Fruit fly (Drosophila melanogaster) whole organism, embryonic: ENCODE results near the gene CG7582.
A peak's percentile ranks its signal among the peaks of the same experiment; 100 is the strongest.

Experiments
- Abd-B ChIP-seq: fragments of 200-800 bp; sonication (Bioruptor generic); optimal IDR thresholded peaks from 2 replicates; lab custom pipeline; 2018; ENCODE audit warnings: missing biosample characterization, mild to moderate bottlenecking, missing genetic modification characterization, moderate library complexity
- Antp ChIP-seq: fragments of 200-800 bp; sonication (Bioruptor generic); optimal IDR thresholded peaks from 3 replicates; lab custom pipeline; 2016; ENCODE audit warnings: missing biosample characterization, missing genetic modification characterization
- Asciz ChIP-seq: fragments of 200-800 bp; sonication (Bioruptor generic); optimal IDR thresholded peaks from 2 replicates; lab custom pipeline; 2017; ENCODE audit warnings: missing biosample characterization, mild to moderate bottlenecking, missing genetic modification characterization, missing genetic modification reagents
- CG10431 ChIP-seq: fragments of 200-800 bp; sonication (Bioruptor generic); optimal IDR thresholded peaks from 3 replicates; lab custom pipeline; 2018; ENCODE audit warnings: missing biosample characterization, mild to moderate bottlenecking, missing genetic modification characterization
- CG10462 ChIP-seq: fragments of 200-800 bp; sonication (Bioruptor generic); optimal IDR thresholded peaks from 2 replicates; lab custom pipeline; 2016; ENCODE audit warnings: missing biosample characterization, missing genetic modification characterization
- CG10654 ChIP-seq: fragments of 200-800 bp; sonication (Bioruptor generic); optimal IDR thresholded peaks from 2 replicates; lab custom pipeline; 2016; ENCODE audit warnings: missing biosample characterization, missing genetic modification characterization
- CG11456 ChIP-seq: fragments of 200-800 bp; sonication (Bioruptor generic); IDR thresholded peaks from 3 replicates; pipeline ENCODE4 v1.3.6; 2022; ENCODE audit warnings: missing biosample characterization, missing genetic modification characterization
- CG11560 ChIP-seq: fragments of 200-800 bp; sonication (Bioruptor generic); IDR thresholded peaks from 3 replicates; pipeline ENCODE4 v1.3.6; 2022; ENCODE audit warnings: missing biosample characterization, missing genetic modification characterization
- CG12219 ChIP-seq: fragments of 200-800 bp; sonication (Bioruptor generic); optimal IDR thresholded peaks from 3 replicates; lab custom pipeline; 2018; ENCODE audit warnings: missing biosample characterization, mild to moderate bottlenecking, missing genetic modification characterization
- CG12391 ChIP-seq: fragments of 200-800 bp; sonication (Bioruptor generic); optimal IDR thresholded peaks from 3 replicates; lab custom pipeline; 2018; ENCODE audit warnings: missing biosample characterization, mild to moderate bottlenecking, missing genetic modification characterization, moderate library complexity
- CG14710 ChIP-seq: fragments of 200-800 bp; sonication (Bioruptor generic); optimal IDR thresholded peaks from 3 replicates; lab custom pipeline; 2019; ENCODE audit warnings: missing biosample characterization, mild to moderate bottlenecking, missing genetic modification characterization, moderate library complexity
- CG15073 ChIP-seq: fragments of 200-800 bp; sonication (Bioruptor generic); optimal IDR thresholded peaks from 2 replicates; lab custom pipeline; 2016; ENCODE audit warnings: missing biosample characterization, missing genetic modification characterization
- CG1647 ChIP-seq: fragments of 200-800 bp; sonication (Bioruptor generic); optimal IDR thresholded peaks from 3 replicates; lab custom pipeline; 2016; ENCODE audit warnings: missing biosample characterization, missing genetic modification characterization
- CG16813 ChIP-seq: fragments of 200-800 bp; sonication (Bioruptor generic); IDR thresholded peaks from 3 replicates; pipeline ENCODE4 v1.3.6; 2022; ENCODE audit warnings: missing biosample characterization, missing genetic modification characterization; ENCODE audit not compliant: partially characterized antibody
- CG17385 ChIP-seq: fragments of 200-800 bp; sonication (Bioruptor generic); optimal IDR thresholded peaks from 3 replicates; lab custom pipeline; 2018; ENCODE audit warnings: missing biosample characterization, mild to moderate bottlenecking, missing genetic modification characterization
- CG2199 ChIP-seq: fragments of 200-800 bp; sonication (Bioruptor generic); IDR thresholded peaks from 3 replicates; pipeline ENCODE4 v1.3.6; 2022; ENCODE audit warnings: missing biosample characterization, missing genetic modification characterization
- CG31224 ChIP-seq: fragments of 200-800 bp; sonication (Bioruptor generic); IDR thresholded peaks from 2 replicates; pipeline ENCODE4 v1.3.6; 2022; ENCODE audit warnings: missing biosample characterization, missing genetic modification characterization
- CG31441 ChIP-seq: fragments of 200-800 bp; sonication (Bioruptor generic); IDR thresholded peaks from 2 replicates; pipeline ENCODE4 v1.3.6; 2022; ENCODE audit warnings: missing biosample characterization, missing genetic modification characterization
- CG33213 ChIP-seq: fragments of 200-800 bp; sonication (Bioruptor generic); optimal IDR thresholded peaks from 3 replicates; lab custom pipeline; 2016; ENCODE audit warnings: missing biosample characterization, missing genetic modification characterization
- CG34422 ChIP-seq: fragments of 200-800 bp; sonication (Bioruptor generic); IDR thresholded peaks from 3 replicates; pipeline ENCODE4 v1.3.6; 2022; ENCODE audit warnings: missing biosample characterization, missing genetic modification characterization
- CG4282 ChIP-seq: fragments of 200-800 bp; sonication (Bioruptor generic); optimal IDR thresholded peaks from 2 replicates; lab custom pipeline; 2016; ENCODE audit warnings: missing biosample characterization, missing genetic modification characterization
- CG4730 ChIP-seq: fragments of 200-800 bp; sonication (Bioruptor generic); IDR thresholded peaks from 2 replicates; pipeline ENCODE4 v1.3.6; 2022; ENCODE audit warnings: missing biosample characterization, missing genetic modification characterization
- CG6765 ChIP-seq: fragments of 200-800 bp; sonication (Bioruptor generic); optimal IDR thresholded peaks from 3 replicates; lab custom pipeline; 2017; ENCODE audit warnings: missing biosample characterization, mild to moderate bottlenecking, missing genetic modification characterization
- CHES-1-like ChIP-seq: fragments of 200-800 bp; sonication (Bioruptor generic); optimal IDR thresholded peaks from 2 replicates; lab custom pipeline; 2016; ENCODE audit warnings: missing biosample characterization, missing genetic modification characterization
- Dad ChIP-seq: fragments of 200-800 bp; sonication (Bioruptor generic); optimal IDR thresholded peaks from 3 replicates; lab custom pipeline; 2016; ENCODE audit warnings: missing biosample characterization, missing genetic modification characterization
- ERR ChIP-seq: fragments of 200-800 bp; sonication (Bioruptor generic); optimal IDR thresholded peaks from 2 replicates; lab custom pipeline; 2016; ENCODE audit warnings: missing biosample characterization, missing genetic modification characterization
- Eip74EF ChIP-seq, 2 experiments: fragments of 200-800 bp in 1 of 2; fragments of >200 bp in 1 of 2; sonication (Bioruptor generic) in 1 of 2; optimal IDR thresholded peaks; 2 replicates each; lab custom pipeline; 2017 to 2019; ENCODE audit warnings: missing biosample characterization in 2 of 2, missing genetic modification characterization in 2 of 2, mild to moderate bottlenecking in 1 of 2, moderate library complexity in 1 of 2
- H2.0 ChIP-seq: fragments of 200-800 bp; sonication (Bioruptor generic); IDR thresholded peaks from 2 replicates; pipeline ENCODE4 v1.3.6; 2022; ENCODE audit warnings: missing biosample characterization, missing genetic modification characterization
- Hey ChIP-seq: fragments of 200-800 bp; sonication (Bioruptor generic); optimal IDR thresholded peaks from 3 replicates; lab custom pipeline; 2018; ENCODE audit warnings: missing biosample characterization, mild to moderate bottlenecking, missing genetic modification characterization
- Hmr ChIP-seq: fragments of 200-800 bp; sonication (Bioruptor generic); optimal IDR thresholded peaks from 3 replicates; lab custom pipeline; 2017; ENCODE audit warnings: mild to moderate bottlenecking, missing biosample characterization, missing genetic modification reagents, missing genetic modification characterization
- Lim3 ChIP-seq: fragments of 200-800 bp; sonication (Bioruptor generic); IDR thresholded peaks from 2 replicates; pipeline ENCODE4 v1.3.6; 2022; ENCODE audit warnings: missing biosample characterization, missing genetic modification characterization
- Mes4 ChIP-seq: fragments of 200-800 bp; sonication (Bioruptor generic); optimal IDR thresholded peaks from 2 replicates; lab custom pipeline; 2016; ENCODE audit warnings: missing biosample characterization, missing genetic modification characterization
- Nf-YA ChIP-seq: fragments of 200-800 bp; sonication (Bioruptor generic); IDR thresholded peaks from 2 replicates; pipeline ENCODE4 v1.3.6; 2022; ENCODE audit warnings: missing biosample characterization, missing genetic modification characterization
- Sin3A ChIP-seq: fragments of >200 bp; optimal IDR thresholded peaks from 2 replicates; lab custom pipeline; 2018
- Taf1 ChIP-seq: fragments of 200-800 bp; sonication (Bioruptor generic); IDR thresholded peaks from 2 replicates; pipeline ENCODE4 v1.3.6; 2022; ENCODE audit warnings: missing biosample characterization, missing genetic modification characterization
- Xbp1 ChIP-seq: fragments of 200-800 bp; sonication (Bioruptor generic); optimal IDR thresholded peaks from 3 replicates; lab custom pipeline; 2016; ENCODE audit warnings: missing biosample characterization, mild to moderate bottlenecking, missing genetic modification characterization
- ase ChIP-seq: fragments of 200-800 bp; sonication (Bioruptor generic); IDR thresholded peaks from 3 replicates; pipeline ENCODE4 v1.3.6; 2022; ENCODE audit warnings: missing biosample characterization, missing genetic modification characterization
- croc ChIP-seq: fragments of 200-800 bp; sonication (Bioruptor generic); conservative IDR thresholded peaks from 3 replicates; pipeline ENCODE4 v1.3.6; 2022; ENCODE audit warnings: missing biosample characterization, missing genetic modification characterization
- emc ChIP-seq: fragments of 200-800 bp; sonication (Bioruptor generic); optimal IDR thresholded peaks from 2 replicates; lab custom pipeline; 2016; ENCODE audit warnings: missing biosample characterization, missing genetic modification characterization
- ems ChIP-seq: fragments of 200-800 bp; sonication (Bioruptor generic); optimal IDR thresholded peaks from 3 replicates; lab custom pipeline; 2016; ENCODE audit warnings: missing biosample characterization, missing genetic modification characterization
- fd64A ChIP-seq: fragments of 200-800 bp; sonication (Bioruptor generic); optimal IDR thresholded peaks from 3 replicates; lab custom pipeline; 2018; ENCODE audit warnings: missing biosample characterization, mild to moderate bottlenecking, missing genetic modification characterization
- gcm2 ChIP-seq: fragments of 200-800 bp; sonication (Bioruptor generic); optimal IDR thresholded peaks from 2 replicates; lab custom pipeline; 2016; ENCODE audit warnings: missing biosample characterization, missing genetic modification characterization
- grn ChIP-seq: fragments of 200-800 bp; sonication (Bioruptor generic); optimal IDR thresholded peaks from 3 replicates; lab custom pipeline; 2017; ENCODE audit warnings: missing biosample characterization, missing genetic modification characterization
- jigr1 ChIP-seq: fragments of 200-800 bp; sonication (Bioruptor generic); IDR thresholded peaks from 3 replicates; pipeline ENCODE4 v1.3.6; 2022; ENCODE audit warnings: missing biosample characterization, missing genetic modification characterization
- knrl ChIP-seq: fragments of 200-800 bp; sonication (Bioruptor generic); IDR thresholded peaks from 3 replicates; pipeline ENCODE4 v1.3.6; 2022; ENCODE audit warnings: missing biosample characterization, missing genetic modification characterization; ENCODE audit not compliant: partially characterized antibody
- onecut ChIP-seq: fragments of 200-800 bp; sonication (Bioruptor generic); IDR thresholded peaks from 2 replicates; pipeline ENCODE4 v1.3.6; 2022; ENCODE audit warnings: missing biosample characterization, missing genetic modification characterization
- otp ChIP-seq: fragments of 200-800 bp; sonication (Bioruptor generic); IDR thresholded peaks from 3 replicates; pipeline ENCODE4, ENCODE4 v1.3.6; 2022; ENCODE audit warnings: missing biosample characterization, missing genetic modification characterization
- rib ChIP-seq: fragments of 200-800 bp; sonication (Bioruptor generic); IDR thresholded peaks from 2 replicates; pipeline ENCODE4 v1.3.6; 2022; ENCODE audit warnings: missing biosample characterization, missing genetic modification characterization
- sens ChIP-seq: fragments of 200-800 bp; sonication (Bioruptor generic); peaks from one replicate; lab custom pipeline; 2016; ENCODE audit warnings: missing biosample characterization, missing genetic modification characterization
- sens-2 ChIP-seq: fragments of 200-800 bp; sonication (Bioruptor generic); IDR thresholded peaks from 2 replicates; pipeline ENCODE4 v1.3.6; 2022; ENCODE audit warnings: missing biosample characterization, missing genetic modification characterization
- slbo ChIP-seq: fragments of 200-800 bp; sonication (Bioruptor generic); IDR thresholded peaks from 2 replicates; pipeline ENCODE4 v1.3.6; 2022; ENCODE audit warnings: missing biosample characterization, missing genetic modification characterization
- so ChIP-seq: fragments of 200-800 bp; sonication (Bioruptor generic); IDR thresholded peaks from 3 replicates; pipeline ENCODE4 v1.3.6; 2022; ENCODE audit warnings: missing biosample characterization, missing genetic modification characterization
- vfl ChIP-seq: fragments of 200-800 bp; sonication (Bioruptor generic); optimal IDR thresholded peaks from 2 replicates; lab custom pipeline; 2016; ENCODE audit warnings: missing biosample characterization, missing genetic modification characterization
- zen ChIP-seq: fragments of 200-800 bp; sonication (Bioruptor generic); optimal IDR thresholded peaks from 3 replicates; lab custom pipeline; 2018; ENCODE audit warnings: missing biosample characterization, mild to moderate bottlenecking, missing genetic modification characterization, moderate library complexity

The CG7582 gene

dm6 chr3R:29705789-29706303 lies 23.8 kb upstream of the CG7582 start (continued):
- TF ChIP-seq Asciz, result no peak
- peak; percentile 46 for TF ChIP-seq CG31441 (GFP tag; lab: Robert Waterston, UW)
- TF ChIP-seq jigr1 (GFP tag; lab: Robert Waterston, UW), result no peak
- no peak for TF ChIP-seq Sin3A
- TF ChIP-seq vfl (GFP tag; lab: Kevin White, UChicago), result no peak
- TF ChIP-seq ERR (GFP tag; lab: Kevin White, UChicago), result no peak
- no peak for TF ChIP-seq CG31224 (GFP tag; lab: Robert Waterston, UW)
- no peak for TF ChIP-seq Nf-YA (GFP tag; lab: Robert Waterston, UW)
- no peak for TF ChIP-seq CG2199 (GFP tag; lab: Robert Waterston, UW)
- no peak for TF ChIP-seq Lim3 (GFP tag; lab: Robert Waterston, UW)
- no peak for TF ChIP-seq rib (GFP tag; lab: Robert Waterston, UW)
- TF ChIP-seq CG11560 (tag; lab: Robert Waterston, UW), result no peak
- TF ChIP-seq Hmr, result no peak
- no peak for TF ChIP-seq knrl (GFP tag; lab: Robert Waterston, UW)
- TF ChIP-seq CG14710 (tag; lab: Kevin White, UChicago), result no peak
- TF ChIP-seq Abd-B (GFP tag; lab: Kevin White, UChicago), result no peak
- no peak for TF ChIP-seq so (GFP tag; lab: Robert Waterston, UW)
- TF ChIP-seq H2.0 (GFP tag; lab: Robert Waterston, UW), result no peak
- TF ChIP-seq Taf1 (GFP tag; lab: Robert Waterston, UW), result no peak
- TF ChIP-seq sens (GFP tag; lab: Kevin White, UChicago), result peak; percentile 25
- no peak for TF ChIP-seq Xbp1
- no peak for TF ChIP-seq CG33213 (GFP tag; lab: Kevin White, UChicago)
- no peak for TF ChIP-seq CG34422 (GFP tag; lab: Robert Waterston, UW)
- no peak for TF ChIP-seq CG1647 (GFP tag; lab: Kevin White, UChicago)
- TF ChIP-seq CG16813 (GFP tag; lab: Robert Waterston, UW), result no peak
- TF ChIP-seq CG10654 (GFP tag; lab: Kevin White, UChicago), result no peak
- TF ChIP-seq CG12391 (tag; lab: Kevin White, UChicago), result peak; percentile 18
- TF ChIP-seq ems (GFP tag; lab: Kevin White, UChicago), result no peak
- no peak for TF ChIP-seq croc (GFP tag; lab: Robert Waterston, UW)
- no peak for TF ChIP-seq CG10462 (GFP tag; lab: Kevin White, UChicago)
- TF ChIP-seq CG17385 (GFP tag; lab: Kevin White, UChicago), result no peak
- no peak for TF ChIP-seq Dad (GFP tag; lab: Kevin White, UChicago)
- no peak for TF ChIP-seq CG4730 (GFP tag; lab: Robert Waterston, UW)
- TF ChIP-seq CG15073 (GFP tag; lab: Kevin White, UChicago), result no peak
- TF ChIP-seq slbo (GFP tag; lab: Robert Waterston, UW), result no peak
- no peak for TF ChIP-seq ase
- TF ChIP-seq CG6765 (GFP tag; lab: Kevin White, UChicago), result no peak
- TF ChIP-seq CG10431, result no peak
- no peak for TF ChIP-seq sens-2 (GFP tag; lab: Robert Waterston, UW)
- no peak for TF ChIP-seq Eip74EF (GFP tag; optimal IDR thresholded peaks at IDR 0.05; lab: Kevin White, UChicago)
- no peak for TF ChIP-seq otp (GFP tag; lab: Robert Waterston, UW)
- TF ChIP-seq CG11456, result no peak
- no peak for TF ChIP-seq CHES-1-like (GFP tag; lab: Kevin White, UChicago)
- TF ChIP-seq zen, result no peak
- no peak for TF ChIP-seq emc (GFP tag; lab: Kevin White, UChicago)
- no peak for TF ChIP-seq gcm2 (GFP tag; lab: Kevin White, UChicago)
- TF ChIP-seq Mes4 (GFP tag; lab: Kevin White, UChicago), result no peak
- TF ChIP-seq onecut, result no peak
- no peak for TF ChIP-seq grn
- no peak for TF ChIP-seq CG12219 (GFP tag; lab: Kevin White, UChicago)
- no peak for TF ChIP-seq Hey (tag; lab: Kevin White, UChicago)
- no peak for TF ChIP-seq Antp
- TF ChIP-seq CG4282 (GFP tag; lab: Kevin White, UChicago), result no peak
- no peak for TF ChIP-seq fd64A (GFP tag; lab: Kevin White, UChicago)
